Fruit fly (Drosophila melanogaster) whole organism: Measurements from ENCODE around the gene CG43394.

Experiments used
- CG8478 ChIP-seq: fragments of >200 bp; optimal IDR thresholded peaks from 2 replicates; lab custom pipeline; 2018; ENCODE audit warnings: inconsistent platforms
- Dll ChIP-seq: fragments of >200 bp; optimal IDR thresholded peaks from 2 replicates; lab custom pipeline; 2017
- EcR ChIP-seq, 2 experiments: fragments of >200 bp; optimal IDR thresholded peaks; 2 replicates each; lab custom pipeline; 2017; ENCODE audit warnings: missing biosample characterization in 2 of 2, missing genetic modification characterization in 2 of 2, missing genetic modification reagents in 2 of 2
- pan ChIP-seq: fragments of >200 bp; optimal IDR thresholded peaks from 2 replicates; lab custom pipeline; 2017
- psq ChIP-seq: fragments of >200 bp; optimal IDR thresholded peaks from 2 replicates; lab custom pipeline; 2017
- usp ChIP-seq: fragments of >200 bp; optimal IDR thresholded peaks from 2 replicates; lab custom pipeline; 2017; ENCODE audit warnings: missing biosample characterization, missing genetic modification characterization, mixed read lengths

CG43394 gene

DNA sequence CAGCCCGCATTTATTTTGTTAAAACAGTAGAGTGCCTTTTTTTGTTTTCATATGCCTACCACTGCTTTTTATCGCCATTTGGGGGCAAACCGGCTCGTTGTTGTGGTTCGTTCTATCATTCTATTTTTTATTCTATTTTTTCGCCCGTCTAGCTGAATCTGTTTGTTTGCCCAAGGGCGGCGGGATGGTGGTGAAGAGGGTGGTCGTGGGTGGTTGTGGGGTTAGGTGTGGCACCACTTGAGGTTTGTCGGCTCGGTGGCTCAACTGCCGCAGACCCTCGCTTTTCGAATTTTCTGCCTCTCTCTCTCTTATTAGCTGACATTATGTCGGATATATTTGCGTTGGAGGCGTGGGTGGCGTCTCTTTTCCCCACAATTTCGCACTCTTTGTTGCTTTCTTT lies 26.0 kb downstream of the CG43394 start:
- TF ChIP-seq pan (lab: Kevin White, UChicago) (no peak), CG8478 (lab: Kevin White, UChicago) (no peak), usp (GFP tag; lab: Kevin White, UChicago) (no peak), EcR (GFP tag; optimal IDR thresholded peaks at IDR 0.05; lab: Kevin White, UChicago) (no peak), psq (lab: Kevin White, UChicago) (no peak), Dll (no peak)

DNA sequence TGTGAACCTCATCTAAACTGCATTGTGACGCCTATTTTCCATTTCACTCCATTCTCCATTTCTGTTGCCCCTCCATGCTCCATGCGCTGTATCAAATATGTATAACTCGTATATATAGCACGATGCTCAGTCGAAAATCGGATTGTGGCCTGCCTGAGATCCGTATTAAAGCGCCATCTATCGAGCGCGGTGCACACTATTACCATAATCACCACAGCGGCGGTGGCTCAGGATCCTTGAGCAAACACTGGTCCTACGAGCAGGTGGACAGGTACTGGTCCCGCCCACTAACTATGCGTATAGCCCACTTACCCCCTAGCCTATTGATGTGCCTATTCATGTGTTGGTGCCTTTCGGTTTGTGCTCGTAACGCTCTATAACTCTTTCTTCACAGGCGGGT lies 39.5 kb downstream of the CG43394 start:
- no peak for TF ChIP-seq usp (GFP tag; lab: Kevin White, UChicago)
- TF ChIP-seq CG8478 (lab: Kevin White, UChicago) = no peak
- no peak for TF ChIP-seq psq (lab: Kevin White, UChicago)
- no peak for TF ChIP-seq pan (lab: Kevin White, UChicago)
- TF ChIP-seq Dll = no peak
- TF ChIP-seq EcR (GFP tag; optimal IDR thresholded peaks at IDR 0.05; lab: Kevin White, UChicago) = no peak

DNA sequence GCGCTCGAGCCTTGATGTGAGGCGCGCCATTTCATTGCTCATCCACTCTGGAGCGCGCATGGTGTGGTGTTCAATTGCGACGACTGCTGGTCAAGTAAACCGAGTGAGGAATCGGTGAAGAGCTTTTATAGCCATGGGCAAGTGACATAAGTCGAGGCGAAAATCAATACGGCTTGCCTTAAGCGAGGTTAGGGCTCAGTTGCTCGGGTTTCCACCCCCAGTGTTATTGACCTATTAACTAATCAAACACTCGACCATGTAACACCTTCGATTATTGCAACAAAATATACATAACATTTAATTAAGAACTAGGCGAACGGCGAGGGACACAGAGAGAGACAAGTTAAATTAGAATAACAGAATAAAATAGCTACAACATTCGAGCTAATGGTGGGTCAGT lies 45.1 kb downstream of the CG43394 start, which contains the start of gene CG34134:
CG34134 (minus strand) TSS at position 101 of the 400 bp plus-strand sequence.
- TF ChIP-seq CG8478 (lab: Kevin White, UChicago) (no peak), psq (lab: Kevin White, UChicago) (no peak), EcR (GFP tag; optimal IDR thresholded peaks at IDR 0.05; lab: Kevin White, UChicago) (no peak), usp (GFP tag; lab: Kevin White, UChicago) (no peak), Dll (no peak), pan (lab: Kevin White, UChicago) (no peak)

DNA sequence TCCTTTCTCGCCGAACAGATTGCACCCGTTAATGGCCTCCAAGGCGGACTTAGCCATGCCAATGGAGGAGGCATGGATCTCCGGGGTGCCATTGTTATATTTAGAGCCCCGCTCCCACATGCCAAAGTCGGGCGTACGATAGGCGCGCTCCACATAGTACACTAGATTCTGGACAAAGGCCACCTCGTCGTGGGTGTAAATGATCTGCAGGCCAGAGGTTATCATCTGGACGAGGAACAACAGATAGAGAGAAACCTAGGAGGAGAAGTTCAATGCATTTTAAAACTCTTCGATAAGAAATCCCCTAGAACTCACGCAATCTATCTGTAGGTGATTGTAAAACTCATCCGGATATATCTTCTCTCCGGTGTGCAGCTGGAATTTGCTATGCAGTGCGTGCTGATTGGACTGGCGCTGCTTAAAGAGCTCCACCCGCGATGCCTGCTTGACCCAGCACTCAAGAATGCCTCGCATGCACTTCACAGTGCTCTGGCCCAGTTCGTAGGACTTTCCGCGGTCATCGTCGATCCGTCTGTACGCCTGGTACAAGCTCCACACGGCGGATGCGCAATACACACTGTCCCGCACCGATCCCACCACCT lies 50.3 kb downstream of the CG43394 start:
- no peak for TF ChIP-seq CG8478 (lab: Kevin White, UChicago)
- no peak for TF ChIP-seq Dll
- TF ChIP-seq psq (lab: Kevin White, UChicago) = no peak
- TF ChIP-seq pan (lab: Kevin White, UChicago) = no peak
- no peak for TF ChIP-seq EcR (GFP tag; optimal IDR thresholded peaks at IDR 0.05; lab: Kevin White, UChicago)
- no peak for TF ChIP-seq usp (GFP tag; lab: Kevin White, UChicago)

DNA sequence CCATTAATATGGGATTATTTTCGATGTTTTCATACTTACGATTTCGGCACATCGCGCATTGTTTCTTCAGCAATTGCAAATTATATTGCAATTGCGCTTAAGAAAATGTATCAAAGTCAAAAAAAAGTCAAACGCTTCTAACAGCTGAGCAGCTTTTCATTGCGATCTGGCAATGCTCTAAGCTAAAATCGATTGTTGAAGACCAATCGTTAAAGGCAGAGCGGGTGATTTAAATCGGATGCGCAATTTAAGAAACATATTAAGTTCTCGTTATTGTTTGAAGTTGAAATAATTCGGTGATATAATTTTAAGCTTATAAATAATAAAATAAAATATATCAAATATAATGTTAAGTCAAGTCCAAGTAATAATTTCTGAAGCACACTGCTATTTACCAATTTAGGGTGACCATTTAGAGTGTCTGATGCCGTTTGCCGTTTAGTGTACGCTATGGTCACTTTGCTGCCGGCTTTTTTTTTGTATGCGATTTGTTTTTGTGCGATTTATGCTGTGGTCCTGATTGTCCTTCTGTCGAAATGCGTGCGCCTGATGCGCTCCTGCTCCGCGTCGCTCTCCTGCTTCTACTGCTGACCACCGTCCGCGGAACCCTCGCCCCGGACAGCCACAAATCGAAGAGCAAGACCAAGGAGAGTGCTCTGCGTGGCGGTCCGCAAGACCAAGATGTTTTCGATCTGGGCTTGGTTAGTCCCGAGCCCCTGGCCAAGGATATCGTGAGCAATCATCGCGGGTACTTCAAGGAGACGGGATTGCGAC lies 51.4 kb downstream of the CG43394 start, which contains the start of the genes CG8475 and CG8460:
CG8475 (minus strand) TSS at position 162 of the 774 bp plus-strand sequence.
CG8460 (plus strand) TSS at position 437 of the 774 bp plus-strand sequence.
- no peak for TF ChIP-seq EcR (GFP tag; optimal IDR thresholded peaks at IDR 0.05; lab: Kevin White, UChicago)
- TF ChIP-seq pan (lab: Kevin White, UChicago) = no peak
- no peak for TF ChIP-seq Dll
- TF ChIP-seq psq (lab: Kevin White, UChicago) = no peak
- TF ChIP-seq usp (GFP tag; lab: Kevin White, UChicago) = no peak
- TF ChIP-seq CG8478 (lab: Kevin White, UChicago) = no peak

DNA sequence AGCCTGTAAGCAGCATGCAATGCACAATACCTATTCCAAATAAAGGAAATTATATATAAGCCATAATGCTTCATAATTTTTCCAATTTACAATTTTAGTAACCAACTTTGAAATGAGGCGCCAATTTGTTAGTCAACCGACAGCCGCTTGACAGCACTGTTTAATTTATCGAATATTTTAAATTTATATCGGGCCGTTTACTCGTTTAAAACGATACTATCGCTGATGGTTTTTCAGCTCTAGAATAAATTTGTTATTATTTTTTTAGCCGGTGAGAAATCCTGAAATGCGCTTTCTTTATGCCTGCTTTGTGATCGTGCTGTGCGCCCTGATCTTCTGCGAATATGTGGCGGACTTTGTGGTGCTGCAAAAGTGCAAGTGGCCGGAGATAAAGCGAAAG lies 53.2 kb downstream of the CG43394 start, which contains the start of gene PGAP5:
PGAP5 (plus strand) TSS at position 126 of the 400 bp plus-strand sequence.
- no peak for TF ChIP-seq pan (lab: Kevin White, UChicago)
- TF ChIP-seq psq (lab: Kevin White, UChicago) = no peak
- no peak for TF ChIP-seq EcR (GFP tag; optimal IDR thresholded peaks at IDR 0.05; lab: Kevin White, UChicago)
- no peak for TF ChIP-seq usp (GFP tag; lab: Kevin White, UChicago)
- TF ChIP-seq Dll = no peak
- no peak for TF ChIP-seq CG8478 (lab: Kevin White, UChicago)

DNA sequence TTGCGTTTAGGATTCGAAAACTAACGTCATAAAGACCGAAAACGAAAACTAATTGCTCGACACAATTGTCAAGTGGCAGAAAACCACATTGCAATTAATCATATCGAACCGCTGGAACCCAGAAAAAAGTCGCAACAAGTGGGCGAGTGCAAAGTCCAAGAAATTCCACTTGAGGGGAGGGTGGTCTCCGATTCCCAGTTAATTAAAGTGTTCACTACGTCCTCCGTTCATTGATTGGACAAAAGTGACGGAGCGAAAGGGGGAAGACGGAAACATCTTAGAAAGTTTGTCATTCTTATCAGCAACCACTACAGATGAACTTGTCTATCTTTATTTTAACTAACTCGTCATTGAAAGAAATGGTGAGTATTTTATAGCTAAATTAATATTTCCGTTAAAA lies 57.0 kb downstream of the CG43394 start:
- no peak for TF ChIP-seq CG8478 (lab: Kevin White, UChicago)
- no peak for TF ChIP-seq Dll
- TF ChIP-seq pan (lab: Kevin White, UChicago) = no peak

DNA sequence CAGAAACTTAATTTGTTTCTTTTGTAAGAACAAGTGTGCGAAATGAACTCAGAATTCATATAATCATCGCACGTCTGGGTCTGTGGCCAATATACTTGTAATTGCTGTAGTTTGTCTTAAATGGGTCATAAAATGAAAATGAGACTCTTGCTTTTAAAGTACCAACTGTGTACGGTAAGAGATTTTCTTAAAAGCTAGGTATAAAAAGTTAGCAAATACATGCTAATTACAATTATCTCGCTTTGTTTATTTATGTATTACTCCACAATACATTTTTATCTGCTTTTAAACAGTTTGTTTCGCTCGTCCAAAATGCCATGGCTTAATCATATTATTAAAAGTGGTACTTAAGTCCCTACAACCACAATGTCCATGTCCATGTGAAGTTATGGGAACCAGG lies 58.2 kb downstream of the CG43394 start:
- TF ChIP-seq EcR (GFP tag; optimal IDR thresholded peaks at IDR 0.05; lab: Kevin White, UChicago) = no peak
- TF ChIP-seq pan (lab: Kevin White, UChicago) = no peak
- no peak for TF ChIP-seq CG8478 (lab: Kevin White, UChicago)
- TF ChIP-seq Dll = no peak
- no peak for TF ChIP-seq psq (lab: Kevin White, UChicago)
- no peak for TF ChIP-seq usp (GFP tag; lab: Kevin White, UChicago)

DNA sequence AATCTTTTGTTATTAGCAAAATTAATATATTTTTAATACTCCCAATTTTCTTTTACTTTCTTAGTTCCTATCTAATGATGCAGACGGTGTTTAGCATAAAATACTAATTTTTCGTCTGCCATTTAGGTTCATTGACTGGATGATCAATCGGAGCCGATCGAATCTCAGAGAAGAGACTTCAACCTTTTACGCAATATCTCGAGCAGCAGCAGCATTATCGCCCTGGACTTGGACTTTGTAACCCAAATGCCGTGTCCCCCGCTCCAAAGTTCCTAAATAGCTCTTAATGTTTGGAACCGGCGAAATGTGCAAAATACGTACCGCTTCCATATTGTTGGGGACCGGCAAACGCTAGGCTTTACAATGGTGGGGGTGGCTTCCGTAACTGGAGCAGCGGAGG lies 58.8 kb downstream of the CG43394 start:
- TF ChIP-seq Dll (no peak), pan (lab: Kevin White, UChicago) (no peak), CG8478 (lab: Kevin White, UChicago) (no peak), EcR (GFP tag; optimal IDR thresholded peaks at IDR 0.05; lab: Kevin White, UChicago) (no peak), psq (lab: Kevin White, UChicago) (no peak), usp (GFP tag; lab: Kevin White, UChicago) (no peak)

DNA sequence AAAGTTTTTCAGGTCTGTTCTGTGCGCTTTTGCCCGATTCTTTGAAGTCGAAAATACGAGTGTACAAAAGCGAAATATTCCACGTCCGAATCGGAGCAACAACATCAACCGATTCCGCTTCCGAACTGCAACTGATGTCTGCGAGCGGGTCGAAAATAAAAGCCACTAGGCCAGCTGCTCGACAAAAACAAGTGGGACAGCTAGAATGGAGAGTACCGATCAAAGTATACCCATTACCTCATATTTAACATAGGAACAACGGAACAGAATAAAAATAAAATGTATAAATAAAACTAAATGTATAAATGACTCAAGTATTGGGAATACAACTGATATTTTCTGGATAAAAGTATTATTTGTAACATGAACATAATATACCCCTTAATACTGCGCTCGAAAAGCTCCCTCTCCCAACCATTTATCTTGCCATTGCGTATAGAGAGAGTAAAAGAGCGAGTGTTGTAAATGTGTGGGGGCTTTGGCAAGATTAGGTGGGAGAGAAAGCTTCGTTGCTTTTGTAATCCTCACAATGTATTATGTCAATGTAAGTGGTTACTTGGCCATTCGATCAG lies 59.5 kb downstream of the CG43394 start, which contains the start of gene SLC5A11:
SLC5A11 (minus strand) TSS at position 137 of the 572 bp plus-strand sequence.
- TF ChIP-seq CG8478 (lab: Kevin White, UChicago) = no peak
- peak; percentile 98 for TF ChIP-seq pan (lab: Kevin White, UChicago)

DNA sequence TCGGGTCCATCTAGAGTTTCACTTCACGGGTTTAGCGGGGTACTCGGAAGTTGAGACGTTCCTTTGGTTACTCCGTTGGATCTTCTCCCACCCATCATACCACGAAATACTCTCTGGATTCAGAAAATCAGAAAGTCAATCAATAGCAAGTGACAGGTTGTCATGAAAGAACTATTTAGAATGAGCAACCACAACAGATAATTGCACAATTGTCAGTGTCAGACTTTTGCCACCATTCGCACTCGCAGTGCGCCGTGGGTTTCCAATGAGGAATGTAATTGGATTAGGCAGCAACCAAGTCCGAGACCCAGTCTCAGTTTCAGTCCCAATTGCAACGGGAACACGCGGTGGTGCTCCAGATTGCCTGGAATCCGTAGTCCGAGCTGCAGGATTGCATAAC lies 60.3 kb downstream of the CG43394 start, which contains the start of gene CG8419:
CG8419 (plus strand) TSS at position 301 of the 400 bp plus-strand sequence.
- TF ChIP-seq psq (lab: Kevin White, UChicago) (no peak), Dll (no peak), EcR (GFP tag; optimal IDR thresholded peaks at IDR 0.05; lab: Kevin White, UChicago) (no peak), CG8478 (lab: Kevin White, UChicago) (no peak), usp (GFP tag; lab: Kevin White, UChicago) (no peak)
